Fruit fly (Drosophila melanogaster): ENCODE results near the gene eff.
A peak's percentile ranks its signal among the peaks of the same experiment; 100 is the strongest.

eff gene

DNA sequence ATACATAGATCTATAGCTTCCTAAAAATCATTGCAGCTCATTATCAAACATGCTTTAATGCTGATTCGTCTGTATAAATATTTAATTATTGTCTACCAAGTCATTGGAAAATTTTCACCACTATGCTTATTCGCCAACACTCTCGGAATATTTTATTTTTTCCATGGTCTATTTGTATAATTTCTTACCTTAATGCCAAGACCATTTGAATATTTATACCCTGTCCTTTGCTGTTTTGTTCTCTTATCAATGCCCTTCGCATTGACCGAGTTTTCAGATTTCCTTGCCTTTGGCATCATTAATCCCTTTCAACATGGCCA lies 9.4 kb downstream of the eff start (continued):
- TF ChIP-seq Sin3A (optimal IDR thresholded peaks at IDR 0.05) (no peak), Drgx (GFP tag; IDR thresholded peaks at IDR 0.05) (peak; percentile 62), phol (tag; optimal IDR thresholded peaks at IDR 0.05) (peak; percentile 3), CG18599 (GFP tag; optimal IDR thresholded peaks at IDR 0.05) (peak; percentile 25), abd-A (tag; optimal IDR thresholded peaks at IDR 0.05) (no peak), CG11504 (tag; optimal IDR thresholded peaks at IDR 0.05) (peak; percentile 23), ato (GFP tag; IDR thresholded peaks at IDR 0.05; ENCODE audit: partially characterized antibody) (no peak), vnd (GFP tag; IDR thresholded peaks at IDR 0.05; ENCODE audit: partially characterized antibody) (no peak), en (GFP tag; optimal IDR thresholded peaks at IDR 0.05) (no peak), Oaz (GFP tag; IDR thresholded peaks at IDR 0.05) (no peak), Hr39 (optimal IDR thresholded peaks at IDR 0.05) (no peak), CG17385 (GFP tag; optimal IDR thresholded peaks at IDR 0.05) (peak; percentile 6), CG9727 (GFP tag; optimal IDR thresholded peaks at IDR 0.05) (peak; percentile 9), CG4730 (GFP tag; IDR thresholded peaks at IDR 0.05) (no peak), Med (GFP tag) (peak; percentile 58), CG15269 (tag; optimal IDR thresholded peaks at IDR 0.05) (peak; percentile 22), rib (GFP tag; IDR thresholded peaks at IDR 0.05) (no peak)

DNA sequence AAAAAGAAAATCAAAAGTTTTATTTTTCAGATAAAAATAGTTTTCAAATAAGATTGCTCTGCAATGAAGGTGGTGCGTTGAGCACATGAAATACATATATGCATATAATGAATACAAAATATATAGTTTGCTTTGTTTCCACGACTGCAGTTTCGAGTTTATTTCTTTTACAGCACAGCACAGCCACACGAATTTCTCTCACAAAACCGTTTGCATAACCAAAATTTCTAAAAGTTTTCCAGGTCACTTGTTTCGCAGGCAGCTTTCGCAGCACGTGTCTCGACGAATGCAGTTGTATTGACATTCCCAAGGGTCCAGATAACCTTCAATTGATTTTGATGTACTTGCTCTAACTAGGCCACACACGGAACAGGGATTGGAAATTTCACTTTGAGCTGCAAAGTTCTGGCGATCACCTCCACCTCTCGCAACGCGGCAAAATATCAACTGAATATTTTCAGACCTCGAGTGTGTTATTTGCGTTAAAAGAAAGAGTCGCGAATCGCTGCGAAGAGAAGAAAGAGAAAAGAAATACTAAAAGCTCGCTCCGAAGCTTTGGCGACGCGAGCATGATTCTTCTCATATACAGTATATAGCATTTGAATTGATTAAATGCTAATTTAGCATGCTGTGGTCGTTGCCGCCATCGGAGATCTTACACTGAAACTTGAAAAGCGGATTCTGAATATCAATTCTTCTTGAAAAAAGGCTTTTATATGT lies 9.9 kb downstream of the eff start, which contains the start of gene CG7530:
Gene CG7530, minus strand, starts transcription at position 449 of the 720 bp plus-strand sequence.
- no peak for TF ChIP-seq Fer3 (tag; optimal IDR thresholded peaks at IDR 0.05)
- 0 out of 3 replicates have a peak, but pooled peaks have one; percentile 40 for TF ChIP-seq row (GFP tag; IDR thresholded peaks at IDR 0.05)
- TF ChIP-seq CG4404 (GFP tag; IDR thresholded peaks at IDR 0.05): no peak
- TF ChIP-seq MTF-1 (GFP tag; optimal IDR thresholded peaks at IDR 0.05; ENCODE audit: borderline replicate concordance): no peak
- no peak for TF ChIP-seq CG12659 (GFP tag; optimal IDR thresholded peaks at IDR 0.05)
- no peak for TF ChIP-seq Usf (GFP tag; optimal IDR thresholded peaks at IDR 0.05)
- peak; percentile 57 for TF ChIP-seq sens (GFP tag)
- TF ChIP-seq wor (GFP tag; IDR thresholded peaks at IDR 0.05): no peak
- TF ChIP-seq kay (GFP tag; optimal IDR thresholded peaks at IDR 0.05): no peak
- TF ChIP-seq unc-4 (GFP tag; IDR thresholded peaks at IDR 0.05; ENCODE audit: partially characterized antibody): no peak
- no peak for TF ChIP-seq CG42726 (GFP tag; IDR thresholded peaks at IDR 0.05; ENCODE audit: partially characterized antibody)
- no peak for TF ChIP-seq Scr (GFP tag; IDR thresholded peaks at IDR 0.05; ENCODE audit: partially characterized antibody)
- TF ChIP-seq grau (tag; optimal IDR thresholded peaks at IDR 0.05): no peak
- no peak for TF ChIP-seq pfk (GFP tag; optimal IDR thresholded peaks at IDR 0.05)
- TF ChIP-seq exex (tag; optimal IDR thresholded peaks at IDR 0.05): peak; percentile 29
- no peak for TF ChIP-seq tup (GFP tag; optimal IDR thresholded peaks at IDR 0.05)
- no peak for TF ChIP-seq CG10431 (GFP tag; optimal IDR thresholded peaks at IDR 0.05)
- no peak for TF ChIP-seq Bteb2 (GFP tag; optimal IDR thresholded peaks at IDR 0.05)
- TF ChIP-seq Stat92E (GFP tag; optimal IDR thresholded peaks at IDR 0.05): no peak
- no peak for TF ChIP-seq HHEX (GFP tag; optimal IDR thresholded peaks at IDR 0.05)
- TF ChIP-seq Myb (GFP tag; optimal IDR thresholded peaks at IDR 0.05): no peak
- no peak for TF ChIP-seq B-H2 (GFP tag; optimal IDR thresholded peaks at IDR 0.05)
- TF ChIP-seq CG17328 (GFP tag; IDR thresholded peaks at IDR 0.05): no peak
- TF ChIP-seq CG17385 (GFP tag; optimal IDR thresholded peaks at IDR 0.05): no peak
- TF ChIP-seq otp (GFP tag; IDR thresholded peaks at IDR 0.05): no peak
- TF ChIP-seq zf30C (GFP tag; optimal IDR thresholded peaks at IDR 0.05): no peak
- TF ChIP-seq B-H1 (GFP tag; IDR thresholded peaks at IDR 0.05): no peak; the same call in 2 of the 3 replicates
- TF ChIP-seq Gsc (GFP tag; IDR thresholded peaks at IDR 0.05): no peak
- TF ChIP-seq CG11085 (GFP tag; IDR thresholded peaks at IDR 0.05): no peak
- TF ChIP-seq CG17568 (GFP tag; optimal IDR thresholded peaks at IDR 0.05): no peak
- TF ChIP-seq Elba2 (GFP tag; optimal IDR thresholded peaks at IDR 0.05): no peak
- peak; percentile 1 for TF ChIP-seq CG6765 (GFP tag; optimal IDR thresholded peaks at IDR 0.05)
- no peak for TF ChIP-seq CG7745 (tag; optimal IDR thresholded peaks at IDR 0.05)
- TF ChIP-seq dimm (GFP tag; IDR thresholded peaks at IDR 0.05): no peak

Data from whole organism, embryonic.